Fruit fly (Drosophila melanogaster) whole organism, larva: Measurements from ENCODE around the gene CG9915.

Experiments
- noc ChIP-seq: fragments of 200-800 bp; sonication (Bioruptor generic); optimal IDR thresholded peaks from 3 replicates; lab custom pipeline; 2019; ENCODE audit warnings: missing biosample characterization, mild to moderate bottlenecking, missing genetic modification characterization, moderate library complexity

CG9915 gene

dm6 chrX:16321037-16321436 lies 8.1 kb upstream of the CG9915 start:
- TF ChIP-seq noc (tag; lab: Kevin White, UChicago): no peak

dm6 chrX:16320197-16320921 lies 7.4 kb upstream of the CG9915 start, which contains the start of gene Cyp1:
Gene Cyp1 (minus strand): TSS chrX:16320370.
- TF ChIP-seq noc (tag; lab: Kevin White, UChicago): no peak

dm6 chrX:16319558-16319924 lies 6.6 kb upstream of the CG9915 start:
- TF ChIP-seq noc (tag; lab: Kevin White, UChicago): no peak

- TF ChIP-seq noc (tag; lab: Kevin White, UChicago): peak; percentile 8
Observed at dm6 chrX:16318858-16319557, 6.1 kb upstream of the CG9915 start.

dm6 chrX:16309764-16310163 lies 3.2 kb downstream of the CG9915 start:
- TF ChIP-seq noc (tag; lab: Kevin White, UChicago): no peak

dm6 chrX:16308953-16309352 lies 4.0 kb downstream of the CG9915 start:
- no peak for TF ChIP-seq noc (tag; lab: Kevin White, UChicago)

dm6 chrX:16308310-16308918 lies 4.5 kb downstream of the CG9915 start, which contains the start of gene Had1:
Gene Had1 (minus strand): TSS chrX:16308667.
- no peak for TF ChIP-seq noc (tag; lab: Kevin White, UChicago)

- TF ChIP-seq noc (tag; lab: Kevin White, UChicago): no peak
Observed at dm6 chrX:16303636-16304035, 9.3 kb downstream of the CG9915 start, which contains the start of gene CG3679. Gene CG3679 (plus strand): TSS chrX:16303870.

dm6 chrX:16297618-16298017 lies 15.3 kb downstream of the CG9915 start, which contains the start of gene ERp44:
Gene ERp44 (minus strand): TSS chrX:16297718.
- no peak for TF ChIP-seq noc (tag; lab: Kevin White, UChicago)

- TF ChIP-seq noc (tag; lab: Kevin White, UChicago): no peak
Observed at dm6 chrX:16296423-16297292, 16.3 kb downstream of the CG9915 start, which contains the start of gene CG3632. Gene CG3632 (plus strand): TSS chrX:16296671.

dm6 chrX:16292646-16293045 lies 20.3 kb downstream of the CG9915 start:
- TF ChIP-seq noc (tag; lab: Kevin White, UChicago): no peak

dm6 chrX:16288999-16289398 lies 23.9 kb downstream of the CG9915 start:
- no peak for TF ChIP-seq noc (tag; lab: Kevin White, UChicago)

dm6 chrX:16288492-16288964 lies 24.4 kb downstream of the CG9915 start, which contains the start of the genes CG32576 and caz:
Gene CG32576 (minus strand): TSS chrX:16288533.
Gene caz (plus strand): TSS chrX:16288810.
- TF ChIP-seq noc (tag; lab: Kevin White, UChicago): peak; percentile 28

- peak; percentile 19 for TF ChIP-seq noc (tag; lab: Kevin White, UChicago)
Observed at dm6 chrX:16286083-16286666, 26.8 kb downstream of the CG9915 start, which contains the start of gene UQCR-14. Gene UQCR-14 (plus strand): TSS chrX:16286288.
